Worm (Caenorhabditis elegans): ENCODE data around the gene phf-10.

Gene phf-10

DNA sequence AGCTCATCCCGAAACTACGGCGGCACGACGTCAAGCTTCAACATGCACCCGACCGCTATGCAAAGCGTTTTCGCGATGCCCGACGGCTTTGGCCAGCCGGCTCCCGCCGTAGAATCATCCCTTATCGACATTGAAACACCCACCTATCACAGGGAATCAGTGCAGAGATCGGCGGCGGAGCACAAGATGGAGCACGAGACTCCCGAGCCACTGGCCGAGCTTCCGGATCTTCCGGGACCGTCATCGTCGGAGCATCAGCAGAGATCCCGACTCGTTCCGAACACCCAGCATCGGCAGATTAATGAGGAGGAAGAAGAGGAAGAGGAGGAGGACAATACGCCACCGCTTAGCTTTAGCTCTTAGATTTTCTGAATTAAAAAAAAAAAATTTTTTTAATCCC is 47.1 kb upstream of the phf-10 start:
- TF ChIP-seq elt-2 (tag; optimal IDR thresholded peaks at IDR 0.05) (no peak), nhr-11 (tag; optimal IDR thresholded peaks at IDR 0.05) (no peak), pros-1 (tag; optimal IDR thresholded peaks at IDR 0.05) (no peak), T23F11.4 (GFP tag; optimal IDR thresholded peaks at IDR 0.05) (no peak), nfya-1 (tag; optimal IDR thresholded peaks at IDR 0.05) (no peak), eyg-1 (tag; optimal IDR thresholded peaks at IDR 0.05) (no peak), tbx-7 (tag; optimal IDR thresholded peaks at IDR 0.05) (no peak), sox-4 (tag; optimal IDR thresholded peaks at IDR 0.05) (no peak), pqm-1 (tag; optimal IDR thresholded peaks at IDR 0.05) (no peak)

DNA sequence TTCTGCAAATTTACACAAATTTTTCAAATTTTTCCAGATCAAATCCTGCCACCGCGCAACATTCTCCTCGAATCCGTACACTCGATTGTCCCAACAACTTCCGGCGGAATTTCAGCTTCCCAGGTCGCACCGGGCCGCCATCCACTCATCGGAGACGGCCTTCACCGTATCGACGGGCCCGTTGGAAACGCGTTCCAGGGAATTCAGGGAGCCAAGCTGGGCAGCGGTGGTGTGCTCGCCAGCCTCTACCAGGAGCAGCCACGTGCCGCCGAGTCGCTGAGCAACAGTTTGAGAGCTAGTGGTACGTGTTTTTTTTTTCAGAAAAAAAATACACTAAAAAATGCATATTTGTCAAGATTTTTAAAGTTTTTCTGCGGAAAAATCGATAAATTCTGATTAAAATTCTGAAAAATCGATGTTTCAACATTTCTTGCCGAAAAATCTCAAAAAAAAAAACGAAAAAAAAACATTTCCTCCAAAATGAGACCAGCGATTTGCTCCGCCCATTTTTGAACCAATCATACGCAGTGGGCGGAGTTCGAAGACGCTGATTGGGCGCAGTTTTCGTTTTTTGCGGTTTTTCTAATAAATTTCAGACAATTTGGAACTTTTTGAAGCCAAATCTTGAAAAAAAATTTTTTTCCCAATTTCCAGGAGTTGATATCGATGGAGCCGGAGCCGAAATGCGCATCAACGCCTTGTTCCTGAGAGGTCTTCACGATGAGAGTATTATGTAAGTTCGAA is 45.8 kb upstream of the phf-10 start:
- TF ChIP-seq nfya-1 (tag; optimal IDR thresholded peaks at IDR 0.05) (peak; percentile 65), Y22D7AL.16 (tag; optimal IDR thresholded peaks at IDR 0.05) (no peak), C38D4.7 (GFP tag; optimal IDR thresholded peaks at IDR 0.05) (no peak)

DNA sequence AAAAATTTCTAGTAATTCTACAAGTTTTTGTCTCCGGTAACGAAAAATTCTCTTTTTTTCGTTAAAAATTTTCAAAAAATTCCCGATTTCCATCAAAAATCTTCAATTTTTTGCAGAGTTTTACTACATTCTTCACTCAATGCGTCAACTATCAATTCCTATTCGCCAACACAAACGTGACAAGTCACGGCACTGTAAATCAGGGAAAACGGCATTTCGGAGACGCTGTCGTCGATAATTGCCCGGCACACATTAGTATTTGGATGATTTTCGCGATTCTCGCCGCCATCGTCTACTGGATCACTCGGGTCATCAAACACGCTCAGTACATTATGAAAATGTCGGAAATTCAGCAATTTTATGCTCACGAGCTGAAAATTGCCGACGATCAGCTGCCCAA is 40.4 kb upstream of the phf-10 start:
- no peak for TF ChIP-seq ceh-34 (tag; optimal IDR thresholded peaks at IDR 0.05)
- TF ChIP-seq ttx-3 (tag; optimal IDR thresholded peaks at IDR 0.05): no peak
- no peak for TF ChIP-seq fax-1 (tag; optimal IDR thresholded peaks at IDR 0.05)
- TF ChIP-seq lim-6 (tag; optimal IDR thresholded peaks at IDR 0.05): no peak
- no peak for TF ChIP-seq ceh-31 (tag; optimal IDR thresholded peaks at IDR 0.05)
- TF ChIP-seq dve-1 (tag; optimal IDR thresholded peaks at IDR 0.05): no peak
- no peak for TF ChIP-seq ceh-24 (tag; optimal IDR thresholded peaks at IDR 0.05)
- no peak for TF ChIP-seq eyg-1 (tag; optimal IDR thresholded peaks at IDR 0.05)
- TF ChIP-seq pros-1 (tag; optimal IDR thresholded peaks at IDR 0.05): no peak
- TF ChIP-seq fkh-6 (tag; optimal IDR thresholded peaks at IDR 0.05): no peak
- no peak for TF ChIP-seq unc-86 (tag; optimal IDR thresholded peaks at IDR 0.05)
- TF ChIP-seq ceh-22 (tag; optimal IDR thresholded peaks at IDR 0.05): no peak
- no peak for TF ChIP-seq C08G9.2 (tag; optimal IDR thresholded peaks at IDR 0.05)
- no peak for TF ChIP-seq ceh-14 (tag; optimal IDR thresholded peaks at IDR 0.05)
- TF ChIP-seq che-1 (tag; optimal IDR thresholded peaks at IDR 0.05): no peak

DNA sequence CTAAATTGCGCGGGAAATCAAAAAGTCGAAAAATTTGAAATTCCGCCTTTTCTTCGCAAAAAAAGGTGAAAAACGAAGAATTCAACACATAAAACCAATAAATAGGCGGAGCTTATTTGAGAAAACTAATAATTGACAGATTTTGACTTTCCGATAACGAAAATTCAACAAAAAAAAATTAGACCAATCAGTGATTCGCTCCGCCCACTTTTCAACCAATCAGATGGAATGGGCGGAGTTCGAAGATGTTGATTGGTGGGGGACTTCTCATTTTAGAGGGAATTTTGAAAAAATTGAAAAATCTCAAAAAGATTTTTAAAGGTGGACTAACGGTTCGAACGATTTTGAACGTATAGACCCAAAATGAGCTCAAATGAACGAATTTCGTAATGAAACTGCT is 39.5 kb upstream of the phf-10 start:
- no peak for TF ChIP-seq madf-2 (tag; optimal IDR thresholded peaks at IDR 0.05)
- peak; percentile 72 for TF ChIP-seq nfya-1 (tag; optimal IDR thresholded peaks at IDR 0.05)

ce11 chrV:349054-349453 is 37.7 kb upstream of the phf-10 start, which contains the start of gene atg-9:
atg-9 (plus strand) TSS chrV:349385.
- TF ChIP-seq ceh-31 (tag; optimal IDR thresholded peaks at IDR 0.05): peak; percentile 18
- no peak for TF ChIP-seq ceh-14 (tag; optimal IDR thresholded peaks at IDR 0.05)
- peak; percentile 54 for TF ChIP-seq nfya-1 (tag; optimal IDR thresholded peaks at IDR 0.05)
- TF ChIP-seq ref-2 (tag; optimal IDR thresholded peaks at IDR 0.05): peak; percentile 57
- TF ChIP-seq ceh-48 (tag; optimal IDR thresholded peaks at IDR 0.05): peak; percentile 79
- no peak for TF ChIP-seq nhr-11 (tag; optimal IDR thresholded peaks at IDR 0.05)
- TF ChIP-seq hlh-30 (tag; optimal IDR thresholded peaks at IDR 0.05; ENCODE audit: insufficient read depth): peak; percentile 97
- TF ChIP-seq unc-55 (GFP tag; optimal IDR thresholded peaks at IDR 0.05): peak; percentile 17

DNA sequence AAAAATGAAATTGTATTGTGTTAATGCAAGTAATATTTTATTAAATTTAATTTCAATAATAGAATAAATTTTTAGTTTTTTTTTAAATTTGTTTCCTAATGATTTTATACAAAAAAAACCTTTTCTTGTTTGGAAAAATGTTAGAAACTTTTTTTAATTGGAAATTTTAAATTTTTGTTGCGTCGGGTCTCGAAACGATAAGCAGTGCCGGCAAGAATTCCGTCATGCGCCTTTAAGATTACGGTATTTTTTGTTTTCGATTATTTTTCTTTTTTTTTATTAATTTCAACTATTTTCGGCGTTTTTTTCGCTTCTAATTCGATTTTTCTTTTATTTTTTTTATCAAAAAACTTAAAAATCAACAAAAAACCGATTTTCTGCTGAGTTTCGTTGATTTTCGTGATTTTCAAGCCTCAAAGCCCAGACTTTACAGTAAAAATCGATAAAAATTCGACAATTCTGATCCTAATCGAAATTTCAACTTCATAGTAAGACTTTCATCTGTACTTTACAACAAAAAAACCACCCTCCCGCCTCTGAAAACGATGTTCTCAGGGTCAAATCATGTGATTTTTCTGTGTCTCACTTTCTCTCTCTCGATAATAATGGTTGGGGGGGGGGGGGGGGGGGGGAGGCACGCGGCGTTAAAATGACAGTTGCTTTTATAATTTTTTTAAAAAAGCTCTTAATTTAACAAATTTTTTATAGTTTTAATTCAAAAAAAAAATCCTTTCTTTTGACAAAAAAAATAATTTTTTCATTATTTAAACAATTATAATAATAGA is 36.4 kb upstream of the phf-10 start:
- TF ChIP-seq ceh-9 (tag; optimal IDR thresholded peaks at IDR 0.05): no peak
- peak; percentile 35 for TF ChIP-seq hlh-30 (tag; optimal IDR thresholded peaks at IDR 0.05; ENCODE audit: insufficient read depth)

Data from whole organism, late embryonic.